Worm (Caenorhabditis elegans): ENCODE measurements around the gene cyp-34A2.

DNA sequence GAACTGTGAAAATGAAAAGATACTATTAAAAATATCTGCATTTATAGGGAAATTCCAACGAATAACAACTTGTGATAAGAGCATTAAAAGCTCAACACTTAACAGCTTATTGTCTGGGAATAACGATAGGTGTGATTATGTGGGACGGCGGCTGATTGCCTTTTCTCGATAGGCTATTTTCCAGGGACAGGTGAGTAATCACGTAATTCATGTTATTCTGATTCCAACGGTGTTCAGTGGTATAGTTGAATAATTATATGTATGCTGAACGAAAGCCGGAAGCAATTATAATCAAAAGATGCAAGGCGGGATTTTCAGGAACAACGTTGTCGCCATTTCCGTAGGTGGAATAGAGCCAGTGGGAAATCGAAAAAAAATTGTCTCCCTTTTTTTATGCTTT lies 14.0 kb downstream of the cyp-34A2 start, which contains the start of gene srw-17:
- TF ChIP-seq ama-1 (optimal IDR thresholded peaks at IDR 0.05), result no peak
- no peak for TF ChIP-seq ama-1 (GFP tag; optimal IDR thresholded peaks at IDR 0.05)
- no peak for TF ChIP-seq ztf-28 (GFP tag; IDR thresholded peaks at IDR 0.05)
- no peak for TF ChIP-seq bed-2 (GFP tag; IDR thresholded peaks at IDR 0.05)
- TF ChIP-seq snpc-3.4 (tag; optimal IDR thresholded peaks at IDR 0.05), result no peak
- no peak for TF ChIP-seq repo-1 (tag; optimal IDR thresholded peaks at IDR 0.05)
- no peak for TF ChIP-seq lin-40 (tag; optimal IDR thresholded peaks at IDR 0.05)
- no peak for TF ChIP-seq die-1 (tag; optimal IDR thresholded peaks at IDR 0.05)

Measured in whole organism, young adult.